Worm (Caenorhabditis elegans): Measurements from ENCODE around the gene ZK177.9.

DNA sequence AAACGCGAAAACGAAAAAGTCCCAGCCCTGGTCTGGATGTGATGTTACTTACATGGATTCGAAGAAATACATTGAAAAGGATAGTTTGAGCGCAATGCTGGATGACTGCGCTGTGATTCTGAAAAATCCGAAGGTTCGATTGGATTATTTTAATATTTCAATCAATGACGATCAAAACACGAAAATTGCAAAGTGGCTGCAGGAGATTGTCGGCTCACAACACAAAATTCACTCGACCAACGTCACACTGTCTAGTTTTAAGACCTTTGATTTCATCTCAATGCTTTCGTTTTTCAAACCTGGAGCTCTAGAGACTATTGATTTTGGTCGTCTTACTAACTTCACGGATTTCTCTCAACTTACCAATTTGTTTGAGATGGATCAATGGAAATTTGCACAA, 34.0 kb upstream of the ZK177.9 start, which contains the start of gene C17C3.5:
- TF ChIP-seq nhr-90 (tag; optimal IDR thresholded peaks at IDR 0.05; ENCODE audit: poor library complexity) (no peak), xbp-1 (tag; optimal IDR thresholded peaks at IDR 0.05) (no peak), ama-1 (optimal IDR thresholded peaks at IDR 0.05) (no peak), hlh-17 (GFP tag; optimal IDR thresholded peaks at IDR 0.05; ENCODE audit: borderline replicate concordance) (no peak), nhr-28 (tag; optimal IDR thresholded peaks at IDR 0.05) (no peak), mep-1 (tag; optimal IDR thresholded peaks at IDR 0.05) (no peak), ces-1 (GFP tag; optimal IDR thresholded peaks at IDR 0.05) (no peak), ztf-11 (tag; optimal IDR thresholded peaks at IDR 0.05) (no peak), Y116A8C.19 (tag; optimal IDR thresholded peaks at IDR 0.05; ENCODE audit: borderline replicate concordance) (no peak), blmp-1 (tag; optimal IDR thresholded peaks at IDR 0.05) (no peak)
